Worm (Caenorhabditis elegans): ENCODE data around the gene tre-5.

- TF ChIP-seq tab-1 (GFP tag; IDR thresholded peaks at IDR 0.05) (no peak), flt-1 (GFP tag; IDR thresholded peaks at IDR 0.05) (no peak), cog-1 (tag; optimal IDR thresholded peaks at IDR 0.05) (no peak), T22C8.4 (GFP tag; IDR thresholded peaks at IDR 0.05) (no peak), ztf-23 (GFP tag; IDR thresholded peaks at IDR 0.05) (no peak)
These were observed 43.3 kb downstream of the tre-5 start, which contains the start of gene best-4 for ce11 chrII:11783-12182.
